Worm (Caenorhabditis elegans) whole organism, L2 larva: ENCODE measurements around the gene F45E10.2.

Experiments used
- lin-11 ChIP-seq: fragments of 150-350 bp; sonication (generic microtip); optimal IDR thresholded peaks from 2 replicates; lab custom pipeline; 2014; ENCODE audit warnings: missing biosample characterization, missing genetic modification characterization, inconsistent platforms, mixed read lengths
- nhr-6 ChIP-seq: fragments of 150-350 bp; optimal IDR thresholded peaks from 2 replicates; lab custom pipeline; 2014; ENCODE audit warnings: missing biosample characterization, missing genetic modification characterization
- sma-3 ChIP-seq: sonication (generic microtip); optimal IDR thresholded peaks from 2 replicates; lab custom pipeline; 2016; ENCODE audit warnings: missing genetic modification reagents, missing genetic modification characterization, missing compliant biosample characterization
- ztf-4 ChIP-seq: fragments of 150-350 bp; optimal IDR thresholded peaks from 2 replicates; lab custom pipeline; 2014; ENCODE audit warnings: missing biosample characterization, missing genetic modification characterization

DNA sequence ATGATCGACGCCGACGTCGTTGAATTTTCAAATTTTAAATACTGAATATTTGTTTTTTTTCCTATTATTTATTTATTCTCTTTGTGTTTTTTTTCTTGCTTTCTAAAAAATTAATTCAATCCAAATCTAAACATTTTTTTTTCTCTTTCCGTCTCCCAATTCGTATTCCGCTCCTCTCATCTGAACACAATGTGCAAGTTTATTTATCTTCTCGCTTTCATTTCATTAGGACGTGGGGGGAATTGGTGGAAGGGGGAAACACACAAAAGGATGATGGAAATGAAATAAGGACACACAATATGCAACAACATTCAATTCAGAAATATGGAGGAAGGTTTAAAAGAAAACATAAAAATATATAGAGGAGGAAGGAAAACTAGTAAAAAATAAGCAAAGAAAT, 27.3 kb downstream of the F45E10.2 start:
- no peak for TF ChIP-seq ztf-4 (tag; lab: Kevin White, UChicago)
- no peak for TF ChIP-seq sma-3
- TF ChIP-seq lin-11 (tag; lab: Kevin White, UChicago) = no peak
- no peak for TF ChIP-seq nhr-6 (tag; lab: Kevin White, UChicago)
